Worm (Caenorhabditis elegans) whole organism, L2 larva: ENCODE measurements around the gene mfsd-10.

Source experiments
- ZK546.5 ChIP-seq: sonication (generic microtip); optimal IDR thresholded peaks from 2 replicates; lab custom pipeline; 2017; ENCODE audit warnings: missing biosample characterization, missing genetic modification characterization
- elt-1 ChIP-seq: fragments of 150-350 bp; optimal IDR thresholded peaks from 2 replicates; lab custom pipeline; 2014; ENCODE audit warnings: missing biosample characterization, missing genetic modification characterization
- lin-11 ChIP-seq: fragments of 150-350 bp; sonication (generic microtip); optimal IDR thresholded peaks from 2 replicates; lab custom pipeline; 2014; ENCODE audit warnings: missing biosample characterization, missing genetic modification characterization, inconsistent platforms, mixed read lengths
- lin-13 ChIP-seq: fragments of 150-350 bp; optimal IDR thresholded peaks from 2 replicates; lab custom pipeline; 2014; ENCODE audit warnings: missing biosample characterization, missing genetic modification reagents, missing genetic modification characterization
- lsy-2 ChIP-seq, 2 experiments: fragments of 150-350 bp in 1 of 2; sonication (generic microtip) in 1 of 2; optimal IDR thresholded peaks; 2 replicates each; lab custom pipeline; 2014 to 2017; ENCODE audit warnings: missing biosample characterization in 2 of 2, missing genetic modification characterization in 2 of 2
- nhr-129 ChIP-seq: fragments of 150-350 bp; optimal IDR thresholded peaks from 2 replicates; lab custom pipeline; 2014; ENCODE audit warnings: missing biosample characterization, missing genetic modification characterization
- nhr-77 ChIP-seq: fragments of 150-350 bp; optimal IDR thresholded peaks from 2 replicates; lab custom pipeline; 2014; ENCODE audit warnings: missing biosample characterization, missing genetic modification characterization
- unc-55 ChIP-seq: fragments of 150-350 bp; sonication (generic microtip); optimal IDR thresholded peaks from 3 replicates; lab custom pipeline; 2014; ENCODE audit warnings: missing biosample characterization, missing genetic modification reagents, missing genetic modification characterization

DNA sequence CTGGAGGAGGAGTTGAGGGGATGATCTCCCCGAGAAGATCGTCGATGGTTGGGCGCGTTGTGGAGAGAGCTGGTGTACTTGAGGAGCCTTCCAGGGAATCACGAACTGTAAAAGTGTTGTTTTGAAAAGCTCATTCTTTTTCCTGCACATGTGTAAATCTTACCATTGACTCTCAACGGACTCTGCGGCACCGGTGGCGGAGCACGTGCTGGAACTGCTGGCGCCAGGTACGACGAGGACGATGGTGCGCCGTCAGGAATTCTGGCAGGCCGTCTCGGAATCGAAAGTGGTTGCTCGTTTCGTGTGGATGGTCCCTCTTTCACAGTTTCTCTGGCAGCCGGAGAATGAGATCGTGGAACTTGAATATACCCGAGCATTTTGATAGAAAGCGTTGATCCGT lies 15.9 kb upstream of the mfsd-10 start:
- TF ChIP-seq nhr-77 (tag; lab: Kevin White, UChicago) (no peak), lsy-2 (tag; optimal IDR thresholded peaks at IDR 0.05; lab: Kevin White, UChicago) (no peak), nhr-129 (tag; lab: Kevin White, UChicago) (no peak), unc-55 (no peak), lin-11 (no peak), ZK546.5 (tag; lab: Kevin White, UChicago) (no peak), elt-1 (no peak), lin-13 (GFP tag; lab: Kevin White, UChicago) (no peak)
